Fruit fly (Drosophila melanogaster) whole organism, embryonic: ENCODE results near the gene Polr1B.

Source experiments
- Abd-B ChIP-seq: fragments of 200-800 bp; sonication (Bioruptor generic); optimal IDR thresholded peaks from 2 replicates; lab custom pipeline; 2018; ENCODE audit warnings: missing biosample characterization, mild to moderate bottlenecking, missing genetic modification characterization, moderate library complexity
- Asciz ChIP-seq: fragments of 200-800 bp; sonication (Bioruptor generic); optimal IDR thresholded peaks from 2 replicates; lab custom pipeline; 2017; ENCODE audit warnings: missing biosample characterization, mild to moderate bottlenecking, missing genetic modification characterization, missing genetic modification reagents
- CG11398 ChIP-seq: fragments of 200-800 bp; sonication (Bioruptor generic); optimal IDR thresholded peaks from 2 replicates; lab custom pipeline; 2016; ENCODE audit warnings: missing biosample characterization, missing genetic modification characterization
- CG12236 ChIP-seq: fragments of 200-800 bp; sonication (Bioruptor generic); optimal IDR thresholded peaks from 2 replicates; lab custom pipeline; 2016; ENCODE audit warnings: missing biosample characterization, missing genetic modification characterization
- CG12299 ChIP-seq: fragments of 200-800 bp; sonication (Bioruptor generic); optimal IDR thresholded peaks from 2 replicates; lab custom pipeline; 2018; ENCODE audit warnings: missing biosample characterization, mild to moderate bottlenecking, missing genetic modification characterization
- CG1233 ChIP-seq: fragments of 200-800 bp; sonication (Bioruptor generic); optimal IDR thresholded peaks from 4 replicates; lab custom pipeline; 2018; ENCODE audit warnings: missing biosample characterization, mild to moderate bottlenecking, missing genetic modification characterization
- CG12769 ChIP-seq: fragments of 200-800 bp; sonication (Bioruptor generic); optimal IDR thresholded peaks from 2 replicates; lab custom pipeline; 2019; ENCODE audit warnings: missing biosample characterization, mild to moderate bottlenecking, missing genetic modification characterization, moderate library complexity
- CG13424 ChIP-seq: fragments of 200-800 bp; sonication (Bioruptor generic); optimal IDR thresholded peaks from 2 replicates; lab custom pipeline; 2019; ENCODE audit warnings: missing biosample characterization, mild to moderate bottlenecking, missing genetic modification characterization, moderate library complexity
- CG14014 ChIP-seq: fragments of 200-800 bp; sonication (Bioruptor generic); IDR thresholded peaks from 2 replicates; pipeline ENCODE4 v1.3.6; 2022; ENCODE audit warnings: missing biosample characterization, missing genetic modification characterization
- CG17385 ChIP-seq: fragments of 200-800 bp; sonication (Bioruptor generic); optimal IDR thresholded peaks from 3 replicates; lab custom pipeline; 2018; ENCODE audit warnings: missing biosample characterization, mild to moderate bottlenecking, missing genetic modification characterization
- CG17912 ChIP-seq: fragments of 200-800 bp; sonication (Bioruptor generic); optimal IDR thresholded peaks from 2 replicates; lab custom pipeline; 2018; ENCODE audit warnings: missing biosample characterization, mild to moderate bottlenecking, missing genetic modification characterization
- CG2712 ChIP-seq: fragments of 200-800 bp; optimal IDR thresholded peaks from 3 replicates; lab custom pipeline; 2019; ENCODE audit warnings: missing biosample characterization, mild to moderate bottlenecking, missing genetic modification characterization, moderate library complexity
- CG31224 ChIP-seq: fragments of 200-800 bp; sonication (Bioruptor generic); IDR thresholded peaks from 2 replicates; pipeline ENCODE4 v1.3.6; 2022; ENCODE audit warnings: missing biosample characterization, missing genetic modification characterization
- CG32772 ChIP-seq: fragments of 200-800 bp; sonication (Bioruptor generic); IDR thresholded peaks from 2 replicates; pipeline ENCODE4 v1.3.6; 2022; ENCODE audit warnings: missing biosample characterization, missing genetic modification characterization
- CG33557 ChIP-seq: fragments of 200-800 bp; sonication (Bioruptor generic); optimal IDR thresholded peaks from 2 replicates; lab custom pipeline; 2019; ENCODE audit warnings: missing biosample characterization, mild to moderate bottlenecking, missing genetic modification characterization, moderate library complexity
- CG42726 ChIP-seq: fragments of 200-800 bp; sonication (Bioruptor generic); IDR thresholded peaks from 2 replicates; pipeline ENCODE4 v1.3.6; 2022; ENCODE audit warnings: missing biosample characterization, missing genetic modification characterization; ENCODE audit not compliant: partially characterized antibody
- CG6765 ChIP-seq: fragments of 200-800 bp; sonication (Bioruptor generic); optimal IDR thresholded peaks from 3 replicates; lab custom pipeline; 2017; ENCODE audit warnings: missing biosample characterization, mild to moderate bottlenecking, missing genetic modification characterization
- CG8478 ChIP-seq: fragments of >200 bp; optimal IDR thresholded peaks from 2 replicates; lab custom pipeline; 2018
- CG9876 ChIP-seq: fragments of 200-800 bp; sonication (Bioruptor generic); optimal IDR thresholded peaks from 2 replicates; lab custom pipeline; 2016; ENCODE audit warnings: missing biosample characterization, missing genetic modification characterization
- Dbx ChIP-seq: fragments of 200-800 bp; sonication (Bioruptor generic); IDR thresholded peaks from 3 replicates; pipeline ENCODE4 v1.3.6; 2022; ENCODE audit warnings: missing biosample characterization, missing genetic modification characterization
- Dip2 ChIP-seq: fragments of 200-800 bp; sonication (Bioruptor generic); IDR thresholded peaks from 2 replicates; pipeline ENCODE4 v1.3.6; 2022; ENCODE audit warnings: missing biosample characterization, missing genetic modification characterization
- Fer2 ChIP-seq: fragments of 200-800 bp; sonication (Bioruptor generic); optimal IDR thresholded peaks from 2 replicates; lab custom pipeline; 2018; ENCODE audit warnings: missing biosample characterization, mild to moderate bottlenecking, missing genetic modification characterization, moderate library complexity
- HHEX ChIP-seq: fragments of 200-800 bp; sonication (Bioruptor generic); optimal IDR thresholded peaks from 3 replicates; lab custom pipeline; 2017; ENCODE audit warnings: missing biosample characterization, mild to moderate bottlenecking, missing genetic modification characterization, missing genetic modification reagents
- Lpt ChIP-seq: fragments of >200 bp; optimal IDR thresholded peaks from 2 replicates; lab custom pipeline; 2018; ENCODE audit warnings: missing biosample characterization, missing genetic modification characterization
- Side ChIP-seq: fragments of 200-800 bp; sonication (Bioruptor generic); optimal IDR thresholded peaks from 2 replicates; lab custom pipeline; 2016; ENCODE audit warnings: missing biosample characterization, missing genetic modification characterization
- Sin3A ChIP-seq: fragments of >200 bp; optimal IDR thresholded peaks from 2 replicates; lab custom pipeline; 2018
- ash1 ChIP-seq: fragments of 200-800 bp; sonication (Bioruptor generic); optimal IDR thresholded peaks from 2 replicates; lab custom pipeline; 2018; ENCODE audit warnings: missing biosample characterization, mild to moderate bottlenecking, missing genetic modification characterization
- cas ChIP-seq: fragments of 200-800 bp; sonication (Bioruptor generic); IDR thresholded peaks from 2 replicates; pipeline ENCODE4 v1.3.6; 2022; ENCODE audit warnings: missing biosample characterization, missing genetic modification characterization
- chn ChIP-seq: fragments of 200-800 bp; sonication (Bioruptor generic); optimal IDR thresholded peaks from 2 replicates; lab custom pipeline; 2016; ENCODE audit warnings: missing biosample characterization, missing genetic modification characterization
- crp ChIP-seq, 2 experiments: fragments of 200-800 bp; sonication (Bioruptor generic); optimal IDR thresholded peaks; 2 replicates in 1 of 2; 3 replicates in 1 of 2; lab custom pipeline; 2017; ENCODE audit warnings: missing biosample characterization in 2 of 2, missing genetic modification characterization in 2 of 2, mild to moderate bottlenecking in 1 of 2, moderate library complexity in 1 of 2
- emc ChIP-seq: fragments of 200-800 bp; sonication (Bioruptor generic); optimal IDR thresholded peaks from 2 replicates; lab custom pipeline; 2016; ENCODE audit warnings: missing biosample characterization, missing genetic modification characterization
- gt ChIP-seq: fragments of 200-800 bp; sonication (Bioruptor generic); IDR thresholded peaks from 2 replicates; pipeline ENCODE4 v1.3.6; 2022; ENCODE audit warnings: missing biosample characterization, missing genetic modification characterization
- hth ChIP-seq: fragments of >200 bp; optimal IDR thresholded peaks from 2 replicates; lab custom pipeline; 2017; ENCODE audit warnings: inconsistent platforms
- jumu ChIP-seq: fragments of 200-800 bp; sonication (Bioruptor generic); optimal IDR thresholded peaks from 3 replicates; lab custom pipeline; 2016; ENCODE audit warnings: missing biosample characterization, missing genetic modification characterization
- klu ChIP-seq: fragments of 200-800 bp; sonication (Bioruptor generic); IDR thresholded peaks from 2 replicates; pipeline ENCODE4 v1.3.6; 2022; ENCODE audit warnings: missing biosample characterization, missing genetic modification characterization
- lab ChIP-seq: fragments of 200-800 bp; sonication (Bioruptor generic); optimal IDR thresholded peaks from 3 replicates; lab custom pipeline; 2017; ENCODE audit warnings: missing biosample characterization, missing genetic modification characterization, mild to moderate bottlenecking, moderate library complexity, missing genetic modification reagents
- lov ChIP-seq, 2 experiments: fragments of 200-800 bp in 1 of 2; fragments of >200 bp in 1 of 2; sonication (Bioruptor generic) in 1 of 2; IDR thresholded peaks in 1 of 2; optimal IDR thresholded peaks in 1 of 2; 2 replicates in 1 of 2; 3 replicates in 1 of 2; pipeline versions ENCODE4 v1.3.6 to Lab custom; 2017 to 2022; ENCODE audit warnings: missing biosample characterization in 1 of 2, missing genetic modification characterization in 1 of 2
- mam ChIP-seq: fragments of 200-800 bp; sonication (Bioruptor generic); optimal IDR thresholded peaks from 3 replicates; lab custom pipeline; 2016; ENCODE audit warnings: missing biosample characterization, missing genetic modification characterization
- p53 ChIP-seq: fragments of 200-800 bp; sonication (Bioruptor generic); optimal IDR thresholded peaks from 2 replicates; lab custom pipeline; 2016; ENCODE audit warnings: missing biosample characterization, missing genetic modification characterization
- pnt ChIP-seq: fragments of 200-800 bp; sonication (Bioruptor generic); optimal IDR thresholded peaks from 3 replicates; lab custom pipeline; 2016; ENCODE audit warnings: missing biosample characterization, missing genetic modification characterization
- repo ChIP-seq: fragments of 200-800 bp; sonication (Bioruptor generic); optimal IDR thresholded peaks from 2 replicates; lab custom pipeline; 2016; ENCODE audit warnings: missing biosample characterization, missing genetic modification characterization
- salm ChIP-seq: fragments of 200-800 bp; sonication (Bioruptor generic); optimal IDR thresholded peaks from 2 replicates; lab custom pipeline; 2018; ENCODE audit warnings: missing biosample characterization, mild to moderate bottlenecking, missing genetic modification characterization
- sc ChIP-seq, 3 experiments: fragments of >200 bp in 2 of 3; fragments of 200-800 bp in 1 of 3; sonication (Bioruptor generic) in 1 of 3; optimal IDR thresholded peaks; 2 replicates in 2 of 3; 3 replicates in 1 of 3; lab custom pipeline; 2017; ENCODE audit warnings: mild to moderate bottlenecking in 1 of 3, missing biosample characterization in 1 of 3, missing genetic modification characterization in 1 of 3, missing genetic modification reagents in 1 of 3
- sens ChIP-seq: fragments of 200-800 bp; sonication (Bioruptor generic); peaks from one replicate; lab custom pipeline; 2016; ENCODE audit warnings: missing biosample characterization, missing genetic modification characterization
- seq ChIP-seq: fragments of 200-800 bp; sonication (Bioruptor generic); IDR thresholded peaks from 2 replicates; pipeline ENCODE4 v1.3.6; 2022; ENCODE audit warnings: missing biosample characterization, missing genetic modification characterization
- so ChIP-seq: fragments of 200-800 bp; sonication (Bioruptor generic); IDR thresholded peaks from 3 replicates; pipeline ENCODE4 v1.3.6; 2022; ENCODE audit warnings: missing biosample characterization, missing genetic modification characterization
- tna ChIP-seq: fragments of 200-800 bp; sonication (Bioruptor generic); IDR thresholded peaks from 2 replicates; pipeline ENCODE4 v1.3.6; 2022; ENCODE audit warnings: missing biosample characterization, missing genetic modification characterization; ENCODE audit not compliant: partially characterized antibody
- unc-4 ChIP-seq: fragments of 200-800 bp; sonication (Bioruptor generic); IDR thresholded peaks from 2 replicates; pipeline ENCODE4 v1.3.6; 2022; ENCODE audit warnings: missing biosample characterization, missing genetic modification characterization; ENCODE audit not compliant: partially characterized antibody
- vfl ChIP-seq: fragments of 200-800 bp; sonication (Bioruptor generic); optimal IDR thresholded peaks from 2 replicates; lab custom pipeline; 2016; ENCODE audit warnings: missing biosample characterization, missing genetic modification characterization

The Polr1B gene

dm6 chr2L:414593-415399 lies 10.7 kb downstream of the Polr1B start, which contains the start of the genes AP-2alpha and ebi (continued):
- TF ChIP-seq sens (peak; percentile 98), CG13424 (peak; percentile 88), unc-4 (no peak), Abd-B (GFP tag; lab: Kevin White, UChicago) (peak; percentile 91), klu (peak; percentile 89), seq (peak; percentile 82), CG12236 (GFP tag; lab: Kevin White, UChicago) (peak; percentile 77), Dbx (GFP tag; lab: Robert Waterston, UW) (peak; percentile 91), CG2712 (tag; lab: Kevin White, UChicago) (peak; percentile 85), repo (peak; percentile 81), CG12769 (tag; lab: Kevin White, UChicago) (peak; percentile 90), HHEX (GFP tag; lab: Kevin White, UChicago) (peak; percentile 68), Lpt (no peak), CG12299 (peak; percentile 71), cas (GFP tag; lab: Robert Waterston, UW) (peak; percentile 75; the same call in 1 of the 2 replicates), Dip2 (0 out of 2 replicates have a peak, but pooled peaks have one; percentile 45), CG14014 (peak; percentile 86), crp (GFP tag; optimal IDR thresholded peaks at IDR 0.05; lab: Kevin White, UChicago) (peak in 1 of 2 experiments; percentile 52), CG9876 (GFP tag; lab: Kevin White, UChicago) (peak; percentile 95), Asciz (GFP tag; lab: Kevin White, UChicago) (peak; percentile 60), Sin3A (lab: Kevin White, UChicago) (peak; percentile 100), CG6765 (GFP tag; lab: Kevin White, UChicago) (peak; percentile 59), hth (lab: Kevin White, UChicago) (no peak), ash1 (GFP tag; lab: Kevin White, UChicago) (no peak), salm (tag; lab: Kevin White, UChicago) (peak; percentile 54), CG17912 (GFP tag; lab: Kevin White, UChicago) (peak; percentile 13), lov (optimal IDR thresholded peaks at IDR 0.05; lab: Kevin White, UChicago) (no peak), lov (GFP tag; IDR thresholded peaks at IDR 0.05; lab: Robert Waterston, UW) (no peak), lab (GFP tag; lab: Kevin White, UChicago) (peak; percentile 83), CG11398 (peak; percentile 89), Fer2 (peak; percentile 67), jumu (GFP tag; lab: Kevin White, UChicago) (peak; percentile 95), mam (GFP tag; lab: Kevin White, UChicago) (peak; percentile 96), CG31224 (GFP tag; lab: Robert Waterston, UW) (peak; percentile 81), vfl (GFP tag; lab: Kevin White, UChicago) (peak; percentile 84), gt (GFP tag; lab: Robert Waterston, UW) (peak; percentile 77), CG33557 (GFP tag; lab: Kevin White, UChicago) (peak; percentile 85), CG1233 (GFP tag; lab: Kevin White, UChicago) (peak; percentile 76), sc (optimal IDR thresholded peaks at IDR 0.05; lab: Kevin White, UChicago) (no peak), sc (GFP tag; optimal IDR thresholded peaks at IDR 0.05; lab: Kevin White, UChicago) (peak; percentile 80), CG17385 (GFP tag; lab: Kevin White, UChicago) (peak; percentile 76), tna (GFP tag; lab: Robert Waterston, UW) (no peak), CG8478 (lab: Kevin White, UChicago) (no peak), pnt (peak; percentile 95), CG42726 (GFP tag; lab: Robert Waterston, UW) (no peak), Side (GFP tag; lab: Kevin White, UChicago) (peak; percentile 89), emc (GFP tag; lab: Kevin White, UChicago) (peak; percentile 80), p53 (peak; percentile 90), CG32772 (peak; percentile 91), chn (GFP tag; lab: Kevin White, UChicago) (peak; percentile 94), so (GFP tag; lab: Robert Waterston, UW) (peak; percentile 72; the same call in 2 of the 3 replicates)
